Fruit fly (Drosophila melanogaster): ENCODE measurements around the gene ATPsyndelta.

The ATPsyndelta gene

DNA sequence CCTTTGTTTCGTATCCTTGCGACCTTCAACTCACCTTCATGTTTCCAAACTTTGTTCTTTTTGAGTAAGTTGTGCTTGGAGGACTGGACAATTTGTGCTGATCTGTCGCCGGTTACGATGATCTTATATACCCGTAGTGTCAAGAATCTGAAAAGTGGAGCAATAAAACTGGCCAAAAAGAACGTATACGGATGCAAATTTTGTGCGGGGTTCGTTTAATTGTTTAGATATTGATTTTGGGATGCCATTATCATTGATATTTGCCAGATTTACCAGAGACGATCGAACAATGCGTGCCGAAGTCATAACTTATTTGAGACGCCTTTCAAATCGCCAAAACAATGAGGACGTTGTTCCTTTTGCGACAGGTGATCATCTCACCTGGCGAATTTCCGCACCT lies 6.3 kb downstream of the ATPsyndelta start, which contains the start of gene CG15308:
TSS of gene CG15308 (minus strand) at position 101 of the 400 bp plus-strand sequence.
- no peak for TF ChIP-seq CG17186 (GFP tag; optimal IDR thresholded peaks at IDR 0.05)
- TF ChIP-seq CG12769 (tag; optimal IDR thresholded peaks at IDR 0.05), result no peak
- TF ChIP-seq Sox100B (GFP tag; optimal IDR thresholded peaks at IDR 0.05), result no peak
- no peak for TF ChIP-seq Drgx (GFP tag; IDR thresholded peaks at IDR 0.05)
- TF ChIP-seq stwl (tag; optimal IDR thresholded peaks at IDR 0.05), result no peak
- no peak for TF ChIP-seq CG8478 (optimal IDR thresholded peaks at IDR 0.05)
- TF ChIP-seq CG42726 (GFP tag; IDR thresholded peaks at IDR 0.05; ENCODE audit: partially characterized antibody), result no peak
- no peak for TF ChIP-seq D (optimal IDR thresholded peaks at IDR 0.05)
- no peak for TF ChIP-seq D (GFP tag; optimal IDR thresholded peaks at IDR 0.05)
- no peak for TF ChIP-seq Ptx1 (GFP tag; IDR thresholded peaks at IDR 0.05)
- TF ChIP-seq trem (tag; optimal IDR thresholded peaks at IDR 0.05), result no peak
- TF ChIP-seq nau (GFP tag; optimal IDR thresholded peaks at IDR 0.05), result no peak
- TF ChIP-seq CG34376 (GFP tag; optimal IDR thresholded peaks at IDR 0.05), result no peak
- TF ChIP-seq odd (GFP tag; optimal IDR thresholded peaks at IDR 0.05), result no peak

- TF ChIP-seq Gsc (GFP tag; IDR thresholded peaks at IDR 0.05) (no peak), HLH4C (GFP tag; IDR thresholded peaks at IDR 0.05; ENCODE audit: partially characterized antibody) (peak; percentile 42; the same call in 2 of the 3 replicates), unc-4 (GFP tag; IDR thresholded peaks at IDR 0.05; ENCODE audit: partially characterized antibody) (peak; percentile 54), Fer1 (GFP tag; optimal IDR thresholded peaks at IDR 0.05) (no peak), jing (GFP tag; optimal IDR thresholded peaks at IDR 0.05) (no peak), E2f2 (GFP tag; IDR thresholded peaks at IDR 0.05) (peak; percentile 42; the same call in 1 of the 2 replicates), CG13287 (GFP tag; IDR thresholded peaks at IDR 0.05; ENCODE audit: partially characterized antibody) (peak; percentile 62), TFAM (GFP tag; optimal IDR thresholded peaks at IDR 0.05) (no peak), fd102C (GFP tag; optimal IDR thresholded peaks at IDR 0.05) (no peak), esg (GFP tag; conservative IDR thresholded peaks at IDR 0.05) (no peak), phol (tag; optimal IDR thresholded peaks at IDR 0.05) (peak; percentile 48), CG4617 (GFP tag; optimal IDR thresholded peaks at IDR 0.05; ENCODE audit: borderline replicate concordance) (peak; percentile 11), CG1832 (GFP tag; optimal IDR thresholded peaks at IDR 0.05) (no peak), MBD-R2 (GFP tag; IDR thresholded peaks at IDR 0.05) (peak; percentile 45), bbx (GFP tag; IDR thresholded peaks at IDR 0.05; ENCODE audit: partially characterized antibody) (peak; percentile 48; the same call in 1 of the 2 replicates), CG2129 (GFP tag; IDR thresholded peaks at IDR 0.05; ENCODE audit: partially characterized antibody) (no peak), CG1024 (GFP tag; IDR thresholded peaks at IDR 0.05) (no peak), kah (GFP tag; optimal IDR thresholded peaks at IDR 0.05) (no peak), CG2116 (GFP tag; optimal IDR thresholded peaks at IDR 0.05) (peak; percentile 32), CG17612 (GFP tag; IDR thresholded peaks at IDR 0.05) (no peak), hbn (GFP tag; IDR thresholded peaks at IDR 0.05; ENCODE audit: partially characterized antibody) (peak; percentile 34; the same call in 1 of the 2 replicates), CG12659 (GFP tag; optimal IDR thresholded peaks at IDR 0.05) (peak; percentile 3), stwl (tag; optimal IDR thresholded peaks at IDR 0.05) (peak; percentile 87), hb (GFP tag; IDR thresholded peaks at IDR 0.05; ENCODE audit: partially characterized antibody) (no peak), Neu2 (GFP tag; optimal IDR thresholded peaks at IDR 0.05; ENCODE audit: borderline replicate concordance) (no peak), sd (tag; optimal IDR thresholded peaks at IDR 0.05) (peak; percentile 65), CG34224 (GFP tag; IDR thresholded peaks at IDR 0.05; ENCODE audit: partially characterized antibody) (0 out of 3 replicates have a peak, but pooled peaks have one; percentile 52), tup (GFP tag; optimal IDR thresholded peaks at IDR 0.05) (no peak), sqz (GFP tag; optimal IDR thresholded peaks at IDR 0.05) (peak; percentile 80), zen (tag; optimal IDR thresholded peaks at IDR 0.05) (no peak), sim (GFP tag; IDR thresholded peaks at IDR 0.05) (no peak), chinmo (GFP tag; IDR thresholded peaks at IDR 0.05; ENCODE audit: partially characterized antibody) (0 out of 4 replicates have a peak, but pooled peaks have one; percentile 8), pho (GFP tag; optimal IDR thresholded peaks at IDR 0.05) (no peak), Oaz (GFP tag; IDR thresholded peaks at IDR 0.05) (no peak), Scr (GFP tag; IDR thresholded peaks at IDR 0.05; ENCODE audit: partially characterized antibody) (peak; percentile 20; the same call in 1 of the 2 replicates)
Measured at dm6 chrX:10219955-10220354, 7.2 kb downstream of the ATPsyndelta start, which contains the start of gene CG34408. Gene CG34408, plus strand, starts transcription at chrX:10220110.

Data from whole organism, embryonic.